Fruit fly (Drosophila melanogaster): ENCODE data around the gene CG32452.
A peak's percentile ranks its signal among the peaks of the same experiment; 100 is the strongest.

The CG32452 gene

DNA sequence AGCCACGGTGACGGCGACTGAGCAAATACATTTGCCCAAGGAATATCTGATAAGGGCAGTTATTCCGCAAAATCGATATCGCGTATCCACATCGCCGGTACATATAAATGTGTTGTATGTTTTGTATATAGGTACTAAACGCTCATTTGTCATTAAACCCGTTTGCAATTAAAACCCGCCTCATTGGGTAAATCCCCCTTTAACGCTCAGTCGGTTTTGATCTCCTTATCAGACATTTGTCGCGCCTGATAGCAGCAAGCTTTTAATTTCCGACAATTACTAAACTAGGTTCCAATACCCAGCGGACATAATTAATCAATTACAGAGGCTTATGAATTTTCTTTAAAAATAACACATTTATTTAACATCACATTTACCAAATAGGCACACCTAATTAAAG is 13.9 kb downstream of the CG32452 start:
- TF ChIP-seq Sp1 (GFP tag; optimal IDR thresholded peaks at IDR 0.05) (no peak), jim (GFP tag; optimal IDR thresholded peaks at IDR 0.05) (no peak), CG32264 (GFP tag; optimal IDR thresholded peaks at IDR 0.05) (no peak), sv (GFP tag; optimal IDR thresholded peaks at IDR 0.05) (no peak), Rel (GFP tag; optimal IDR thresholded peaks at IDR 0.05) (no peak), Rel (tag; optimal IDR thresholded peaks at IDR 0.05) (peak; percentile 92), woc (GFP tag; optimal IDR thresholded peaks at IDR 0.05) (no peak), Vsx2 (GFP tag; optimal IDR thresholded peaks at IDR 0.05; ENCODE audit: partially characterized antibody) (no peak)

DNA sequence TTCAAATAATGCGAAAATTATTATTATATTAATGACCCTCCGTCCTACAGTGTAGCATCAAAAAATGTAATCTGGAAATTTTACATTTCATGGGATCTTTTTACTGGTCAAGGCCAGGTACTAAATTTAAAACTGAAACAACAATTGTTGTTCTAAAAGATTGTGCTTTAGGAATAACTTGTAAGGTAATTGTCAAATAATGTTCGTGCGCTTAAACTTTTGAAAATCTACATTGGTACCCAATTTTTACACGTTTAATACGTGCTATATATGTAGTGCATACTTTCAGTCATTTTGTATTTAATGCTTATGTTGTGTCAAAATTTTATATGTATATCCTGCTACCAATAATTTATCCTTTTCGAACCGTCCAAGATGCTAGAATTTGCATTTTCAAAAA is 16.1 kb downstream of the CG32452 start:
- no peak for TF ChIP-seq Hnf4 (GFP tag; optimal IDR thresholded peaks at IDR 0.05)
- TF ChIP-seq Sp1 (GFP tag; optimal IDR thresholded peaks at IDR 0.05), result no peak
- peak; percentile 42 for TF ChIP-seq Myc (optimal IDR thresholded peaks at IDR 0.05)

DNA sequence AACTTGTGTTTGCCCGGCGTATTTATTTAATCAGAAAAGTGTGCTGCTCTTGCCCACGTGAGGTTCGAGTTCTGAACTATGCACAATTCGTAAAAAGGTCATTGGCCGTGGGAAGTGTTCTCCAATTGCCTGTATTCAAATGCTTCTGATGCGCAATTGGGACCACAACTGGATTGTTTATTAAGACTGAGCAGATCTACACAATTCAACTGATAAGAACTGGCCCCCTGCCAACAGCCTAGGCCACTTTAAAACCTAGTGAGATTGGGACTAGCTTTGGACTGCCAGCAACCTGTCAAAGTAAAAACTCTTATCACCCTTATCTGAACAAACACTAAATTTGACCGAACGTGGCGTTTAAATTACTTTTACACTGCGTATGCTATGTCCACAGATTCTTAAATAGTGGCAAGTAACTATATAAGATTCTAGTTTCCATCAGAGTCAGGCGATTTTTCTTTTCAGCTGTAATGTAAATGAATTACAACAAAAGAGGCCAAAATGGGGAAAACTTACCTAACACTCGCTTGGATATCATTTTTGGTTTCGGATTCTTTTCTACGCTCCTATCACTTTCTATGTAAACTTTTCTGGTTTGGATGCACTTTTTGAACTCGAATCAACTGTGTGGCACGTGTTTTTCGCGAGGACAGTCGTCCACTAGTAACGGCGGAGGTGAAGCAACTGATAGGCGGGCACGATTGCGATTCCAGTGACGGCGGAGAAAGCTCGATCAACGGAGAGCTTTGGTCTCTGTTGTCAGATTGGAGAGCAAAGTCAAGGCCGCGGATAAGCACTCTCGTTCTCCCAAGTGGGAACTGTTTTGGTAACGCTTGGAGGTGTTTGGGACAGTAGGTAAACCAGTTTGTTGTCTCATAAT is 20.4 kb downstream of the CG32452 start, which contains the start of gene CG11241:
Gene CG11241, minus strand, starts transcription at position 689 of the 880 bp plus-strand sequence.
- TF ChIP-seq br (GFP tag; optimal IDR thresholded peaks at IDR 0.05) (peak; percentile 19), dl (GFP tag; optimal IDR thresholded peaks at IDR 0.05; ENCODE audit: insufficient read depth in 1 of 2, partially characterized antibody in 2 of 2) (peak in 1 of 2 experiments; percentile 62), Dif (GFP tag; optimal IDR thresholded peaks at IDR 0.05; ENCODE audit: partially characterized antibody) (peak; percentile 58), rgr (GFP tag; optimal IDR thresholded peaks at IDR 0.05) (peak; percentile 16), h (GFP tag; optimal IDR thresholded peaks at IDR 0.05) (peak; percentile 26), OdsH (GFP tag; optimal IDR thresholded peaks at IDR 0.05) (no peak), CrebA (GFP tag; optimal IDR thresholded peaks at IDR 0.05; ENCODE audit: borderline replicate concordance) (no peak), Dfd (GFP tag; optimal IDR thresholded peaks at IDR 0.05) (no peak), fru (GFP tag; optimal IDR thresholded peaks at IDR 0.05) (peak; percentile 44), Hr83 (GFP tag; optimal IDR thresholded peaks at IDR 0.05; ENCODE audit: poor library complexity, severe bottlenecking) (peak; percentile 54), Rel (GFP tag; optimal IDR thresholded peaks at IDR 0.05) (no peak), Rel (tag; optimal IDR thresholded peaks at IDR 0.05) (peak; percentile 26), brk (GFP tag; optimal IDR thresholded peaks at IDR 0.05) (no peak), CG9705 (GFP tag; optimal IDR thresholded peaks at IDR 0.05) (no peak)

DNA sequence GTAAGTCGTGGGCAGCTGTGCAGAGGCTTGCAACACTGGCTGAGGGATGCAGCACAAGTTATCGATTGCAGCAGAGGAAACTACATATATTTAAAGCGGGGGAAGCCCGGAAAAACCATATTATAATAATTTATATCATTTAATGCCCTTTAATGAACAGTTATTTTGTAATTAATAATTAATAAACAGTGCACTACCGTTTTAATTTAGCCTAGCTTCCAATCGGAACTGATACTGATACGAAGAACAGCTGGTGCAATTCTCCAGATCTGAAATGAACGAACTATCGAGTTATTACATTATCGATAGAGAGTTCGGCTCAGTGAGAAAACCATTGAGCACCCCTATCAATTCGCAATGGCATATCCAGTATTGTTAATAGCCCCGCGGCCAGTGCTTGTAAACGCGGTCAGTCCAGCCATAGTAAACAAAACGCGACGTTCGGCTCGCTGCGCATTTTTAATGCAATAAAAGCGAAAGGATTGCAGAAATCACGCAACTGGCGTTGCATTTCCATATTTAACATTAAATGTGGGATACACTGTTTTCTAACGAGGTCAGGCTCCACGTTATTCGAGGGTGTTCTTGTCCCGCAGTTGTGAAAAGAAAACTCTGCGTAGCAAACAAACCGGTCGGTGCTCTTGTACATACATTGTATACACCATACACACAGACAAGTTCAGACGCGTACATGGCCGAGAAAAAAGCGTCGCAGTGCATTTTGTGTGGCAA is 24.0 kb downstream of the CG32452 start, which contains the start of gene CG7369:
Gene CG7369, plus strand, starts transcription at position 405 of the 732 bp plus-strand sequence.
- TF ChIP-seq rgr (GFP tag; optimal IDR thresholded peaks at IDR 0.05) (peak; percentile 89), lola (GFP tag; optimal IDR thresholded peaks at IDR 0.05) (no peak), sage (GFP tag; optimal IDR thresholded peaks at IDR 0.05) (peak; percentile 84), Abd-B (GFP tag; optimal IDR thresholded peaks at IDR 0.05) (no peak), ey (GFP tag; optimal IDR thresholded peaks at IDR 0.05) (peak; percentile 83), Sp1 (GFP tag; optimal IDR thresholded peaks at IDR 0.05) (peak; percentile 85), Jra (GFP tag; optimal IDR thresholded peaks at IDR 0.05) (peak; percentile 75), Hnf4 (GFP tag; optimal IDR thresholded peaks at IDR 0.05) (peak; percentile 91), OdsH (GFP tag; optimal IDR thresholded peaks at IDR 0.05) (peak; percentile 87), Mio (GFP tag; optimal IDR thresholded peaks at IDR 0.05) (peak; percentile 49), br (GFP tag; optimal IDR thresholded peaks at IDR 0.05) (peak; percentile 85), Myc (optimal IDR thresholded peaks at IDR 0.05) (peak; percentile 77), usp (GFP tag; optimal IDR thresholded peaks at IDR 0.05) (no peak), N (GFP tag; optimal IDR thresholded peaks at IDR 0.05) (no peak), tai (GFP tag; optimal IDR thresholded peaks at IDR 0.05) (peak; percentile 95), pan (optimal IDR thresholded peaks at IDR 0.05) (no peak), CrebA (GFP tag; optimal IDR thresholded peaks at IDR 0.05; ENCODE audit: borderline replicate concordance) (no peak), CG9705 (GFP tag; optimal IDR thresholded peaks at IDR 0.05) (peak; percentile 81), woc (GFP tag; optimal IDR thresholded peaks at IDR 0.05) (peak; percentile 84), dsf (GFP tag; optimal IDR thresholded peaks at IDR 0.05; ENCODE audit: borderline replicate concordance) (peak; percentile 77), Hr83 (GFP tag; optimal IDR thresholded peaks at IDR 0.05; ENCODE audit: poor library complexity, severe bottlenecking) (peak; percentile 91), sv (GFP tag; optimal IDR thresholded peaks at IDR 0.05) (peak; percentile 74), Dfd (GFP tag; optimal IDR thresholded peaks at IDR 0.05) (no peak), Dif (GFP tag; optimal IDR thresholded peaks at IDR 0.05; ENCODE audit: partially characterized antibody) (no peak), Vsx2 (GFP tag; optimal IDR thresholded peaks at IDR 0.05; ENCODE audit: partially characterized antibody) (no peak), Hr78 (GFP tag; optimal IDR thresholded peaks at IDR 0.05) (no peak), dl (GFP tag; optimal IDR thresholded peaks at IDR 0.05; ENCODE audit: insufficient read depth in 1 of 2, partially characterized antibody in 2 of 2) (no peak), Rel (GFP tag; optimal IDR thresholded peaks at IDR 0.05) (peak; percentile 71), Rel (tag; optimal IDR thresholded peaks at IDR 0.05) (peak; percentile 99), HLH106 (tag; optimal IDR thresholded peaks at IDR 0.05) (peak; percentile 90), psq (GFP tag; optimal IDR thresholded peaks at IDR 0.05) (peak; percentile 89), h (GFP tag; optimal IDR thresholded peaks at IDR 0.05) (peak; percentile 90), GATAd (GFP tag; optimal IDR thresholded peaks at IDR 0.05) (peak; percentile 87), jim (GFP tag; optimal IDR thresholded peaks at IDR 0.05) (peak; percentile 26), fru (GFP tag; optimal IDR thresholded peaks at IDR 0.05) (peak; percentile 90), dmrt93B (GFP tag; optimal IDR thresholded peaks at IDR 0.05) (peak; percentile 91)

Data from whole organism, wandering third instar larva.